Worm (Caenorhabditis elegans) whole organism, young adult: Measurements from ENCODE around the gene sup-36.

Experiments used
- F49E8.2 ChIP-seq: sonication (generic microtip); optimal IDR thresholded peaks from 3 replicates; lab custom pipeline; 2017; ENCODE audit warnings: missing genetic modification characterization, mild to moderate bottlenecking, missing compliant biosample characterization, antibody characterized with exemption, moderate library complexity; ENCODE audit not compliant: insufficient read depth
- aptf-3 ChIP-seq: fragments of 200-800 bp; sonication (Bioruptor generic); IDR thresholded peaks from 2 replicates; pipeline ENCODE4 v1.3.6; 2022; ENCODE audit warnings: missing genetic modification characterization, missing compliant biosample characterization
- chd-7 ChIP-seq: sonication (generic microtip); optimal IDR thresholded peaks from 2 replicates; lab custom pipeline; 2016; ENCODE audit warnings: mild to moderate bottlenecking, missing genetic modification characterization, moderate library complexity, missing compliant biosample characterization
- let-607 ChIP-seq, 2 experiments: fragments of 200-800 bp in 1 of 2; sonication (Bioruptor generic) in 1 of 2; sonication (generic microtip) in 1 of 2; optimal IDR thresholded peaks; 2 replicates each; lab custom pipeline; 2016 to 2018; ENCODE audit warnings: mild to moderate bottlenecking in 2 of 2, missing compliant biosample characterization in 2 of 2, missing genetic modification characterization in 2 of 2, moderate library complexity in 2 of 2, missing genotype in 1 of 2
- lin-35 ChIP-seq, 3 experiments: fragments of 150-350 bp in 2 of 3; sonication (generic microtip) in 1 of 3; optimal IDR thresholded peaks; 2 replicates each; lab custom pipeline; 2014 to 2018; ENCODE audit warnings: missing biosample characterization in 3 of 3, missing genetic modification characterization in 3 of 3, missing genetic modification reagents in 3 of 3
- nfya-1 ChIP-seq: sonication (generic microtip); optimal IDR thresholded peaks from 2 replicates; lab custom pipeline; 2017; ENCODE audit warnings: antibody characterized with exemption, missing compliant biosample characterization, missing genetic modification characterization, borderline replicate concordance; ENCODE audit not compliant: insufficient read depth

DNA sequence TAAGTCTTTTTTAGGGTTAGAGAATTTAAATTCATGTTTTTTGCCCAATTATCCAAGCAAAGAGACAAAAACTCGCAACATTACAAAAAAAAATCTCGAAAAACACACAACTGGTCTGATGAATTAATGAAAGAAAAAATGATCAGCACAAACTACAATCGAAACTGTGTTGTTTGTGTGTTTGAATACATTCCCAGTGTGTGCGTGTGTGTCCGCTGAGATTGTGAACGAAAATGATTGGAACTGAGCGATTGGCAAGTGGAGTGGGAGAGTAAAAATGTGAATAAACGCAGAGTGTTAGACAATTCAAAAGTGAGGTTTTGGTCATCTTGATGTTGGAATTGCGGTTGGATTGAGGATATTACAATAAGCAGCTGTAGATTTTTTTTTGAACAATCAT is 5.1 kb downstream of the sup-36 start:
- TF ChIP-seq F49E8.2 (tag; lab: Kevin White, UChicago) (no peak), aptf-3 (no peak), nfya-1 (no peak), let-607 (tag; optimal IDR thresholded peaks at IDR 0.05; lab: Kevin White, UChicago) (no peak), lin-35 (GFP tag; optimal IDR thresholded peaks at IDR 0.05; lab: Kevin White, UChicago) (no peak), chd-7 (no peak)
